Worm (Caenorhabditis elegans): ENCODE measurements around the gene C18H9.5.

DNA sequence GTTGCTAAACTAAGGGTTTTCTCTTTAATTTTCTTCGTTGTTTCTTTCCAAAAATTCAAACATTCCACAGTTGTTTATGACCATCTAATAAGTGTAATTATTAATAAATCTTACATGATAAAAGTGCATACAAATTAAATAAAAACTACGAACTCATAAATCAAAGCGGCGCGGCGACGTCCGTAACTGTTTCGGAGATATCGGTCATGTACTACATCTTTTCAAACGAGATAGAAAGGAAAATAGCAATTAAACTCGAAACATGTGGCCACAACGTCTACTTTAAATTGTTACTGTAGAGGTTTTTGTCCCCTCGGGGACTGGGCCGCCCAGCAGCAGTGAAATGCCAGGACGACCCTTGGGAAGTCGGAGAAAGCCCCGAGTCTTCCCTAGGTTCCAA lies 20.5 kb upstream of the C18H9.5 start:
- no peak for TF ChIP-seq ama-1 (optimal IDR thresholded peaks at IDR 0.05)
- TF ChIP-seq F13C5.2 (tag; optimal IDR thresholded peaks at IDR 0.05) = no peak
- no peak for TF ChIP-seq ceh-36 (tag; optimal IDR thresholded peaks at IDR 0.05)
- no peak for TF ChIP-seq hnd-1 (tag; optimal IDR thresholded peaks at IDR 0.05)
- TF ChIP-seq tbx-37 (GFP tag; conservative IDR thresholded peaks at IDR 0.05) = no peak
- no peak for TF ChIP-seq hmbx-1 (tag; optimal IDR thresholded peaks at IDR 0.05)
- TF ChIP-seq B0310.2 (tag; optimal IDR thresholded peaks at IDR 0.05) = no peak
- no peak for TF ChIP-seq pes-1 (GFP tag; IDR thresholded peaks at IDR 0.05)
- no peak for TF ChIP-seq ceh-13 (GFP tag; optimal IDR thresholded peaks at IDR 0.05)
